In the genomic region with DNA sequence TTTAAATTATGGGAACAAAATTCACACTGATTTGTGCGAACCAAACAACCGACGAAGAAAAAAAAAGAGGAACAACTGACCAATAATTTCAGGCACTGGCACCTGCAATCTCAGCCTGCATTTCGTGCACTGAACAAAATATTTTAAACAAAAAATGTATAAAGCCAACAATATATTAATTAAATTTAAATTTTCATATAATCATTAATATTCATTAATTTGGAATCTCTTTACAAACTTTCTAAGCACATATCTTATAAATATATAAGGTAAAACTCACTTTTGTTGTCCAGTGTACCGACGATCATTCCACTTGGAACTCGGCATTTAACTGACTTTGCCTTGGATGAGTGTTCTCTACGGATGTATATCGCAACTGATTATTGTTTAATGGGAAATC, we compare ENCODE assay signal across 2 fruit fly cellular contexts.
TF ChIP-seq lines count a peak whose summit lies in the region.

No protein-coding gene starts in this region.

TF ChIP-seq in whole organism, embryonic, 481 proteins besides CTCF, POLR2A, EP300 and RAD21 (continued from another document and continues in another):
- TF ChIP-seq Blimp-1 (GFP tag; optimal IDR thresholded peaks at IDR 0.05; lab: Kevin White, UChicago), result peak; percentile 7
- no peak for TF ChIP-seq BEAF-32 (GFP tag; optimal IDR thresholded peaks at IDR 0.05; lab: Kevin White, UChicago)
- TF ChIP-seq esg (GFP tag; conservative IDR thresholded peaks at IDR 0.05; lab: Robert Waterston, UW), result no peak
- no peak for TF ChIP-seq CG12391 (tag; optimal IDR thresholded peaks at IDR 0.05; lab: Kevin White, UChicago)
- TF ChIP-seq sqz (GFP tag; optimal IDR thresholded peaks at IDR 0.05; lab: Kevin White, UChicago), result no peak
- TF ChIP-seq Trl (optimal IDR thresholded peaks at IDR 0.05; lab: Kevin White, UChicago), result no peak
- no peak for TF ChIP-seq Trl (GFP tag; optimal IDR thresholded peaks at IDR 0.05; lab: Kevin White, UChicago)
- no peak for TF ChIP-seq ind (GFP tag; optimal IDR thresholded peaks at IDR 0.05; lab: Kevin White, UChicago)
- no peak for TF ChIP-seq Ets97D (GFP tag; optimal IDR thresholded peaks at IDR 0.05; lab: Kevin White, UChicago)
- no peak for TF ChIP-seq ash1 (GFP tag; optimal IDR thresholded peaks at IDR 0.05; lab: Kevin White, UChicago)
- no peak for TF ChIP-seq CG8290 (GFP tag; optimal IDR thresholded peaks at IDR 0.05; lab: Kevin White, UChicago)
- no peak for TF ChIP-seq CG8290 (tag; optimal IDR thresholded peaks at IDR 0.05; lab: Kevin White, UChicago)
- no peak for TF ChIP-seq CG3995 (GFP tag; optimal IDR thresholded peaks at IDR 0.05; lab: Kevin White, UChicago)
- TF ChIP-seq CG16813 (GFP tag; IDR thresholded peaks at IDR 0.05; lab: Robert Waterston, UW; ENCODE audit: partially characterized antibody), result no peak
- TF ChIP-seq CG9437 (GFP tag; optimal IDR thresholded peaks at IDR 0.05; lab: Kevin White, UChicago), result no peak
- TF ChIP-seq CG10431 (GFP tag; optimal IDR thresholded peaks at IDR 0.05; lab: Kevin White, UChicago), result no peak
- no peak for TF ChIP-seq CG13894 (tag; optimal IDR thresholded peaks at IDR 0.05; lab: Kevin White, UChicago)
- TF ChIP-seq CG8281 (tag; optimal IDR thresholded peaks at IDR 0.05; lab: Kevin White, UChicago), result no peak
- TF ChIP-seq CG4730 (GFP tag; IDR thresholded peaks at IDR 0.05; lab: Robert Waterston, UW), result no peak
- peak; percentile 18 for TF ChIP-seq CG10979 (tag; optimal IDR thresholded peaks at IDR 0.05; lab: Kevin White, UChicago)
- no peak for TF ChIP-seq pb (GFP tag; optimal IDR thresholded peaks at IDR 0.05; lab: Kevin White, UChicago)
- TF ChIP-seq zfh1 (GFP tag; IDR thresholded peaks at IDR 0.05; lab: Robert Waterston, UW), result peak; percentile 39; the same call in 1 of the 3 replicates
- TF ChIP-seq Sox100B (GFP tag; optimal IDR thresholded peaks at IDR 0.05; lab: Kevin White, UChicago), result no peak
- no peak for TF ChIP-seq rib (GFP tag; IDR thresholded peaks at IDR 0.05; lab: Robert Waterston, UW)
- TF ChIP-seq CG15514 (GFP tag; optimal IDR thresholded peaks at IDR 0.05; lab: Kevin White, UChicago), result no peak
- TF ChIP-seq prd (optimal IDR thresholded peaks at IDR 0.05; lab: Kevin White, UChicago), result no peak
- TF ChIP-seq prd (GFP tag; IDR thresholded peaks at IDR 0.05; lab: Robert Waterston, UW), result peak; percentile 57; the same call in 2 of the 3 replicates
- no peak for TF ChIP-seq org-1 (GFP tag; optimal IDR thresholded peaks at IDR 0.05; lab: Kevin White, UChicago)
- TF ChIP-seq abd-A (tag; optimal IDR thresholded peaks at IDR 0.05; lab: Kevin White, UChicago), result no peak
- TF ChIP-seq E2f1 (GFP tag; IDR thresholded peaks at IDR 0.05; lab: Robert Waterston, UW), result no peak
- TF ChIP-seq CG13123 (GFP tag; optimal IDR thresholded peaks at IDR 0.05; lab: Kevin White, UChicago), result no peak
- TF ChIP-seq Oli (tag; optimal IDR thresholded peaks at IDR 0.05; lab: Kevin White, UChicago), result peak; percentile 13
- TF ChIP-seq Vsx1 (GFP tag; optimal IDR thresholded peaks at IDR 0.05; lab: Kevin White, UChicago), result no peak
- no peak for TF ChIP-seq CG6813 (GFP tag; optimal IDR thresholded peaks at IDR 0.05; lab: Kevin White, UChicago)
- TF ChIP-seq Doc2 (GFP tag; IDR thresholded peaks at IDR 0.05; lab: Robert Waterston, UW), result no peak
- no peak for TF ChIP-seq MESR4 (GFP tag; optimal IDR thresholded peaks at IDR 0.05; lab: Kevin White, UChicago)
- peak in 1 of 2 experiments; percentile 23 for TF ChIP-seq bsh (GFP tag; optimal IDR thresholded peaks at IDR 0.05; lab: Kevin White, UChicago)
- TF ChIP-seq Gug (GFP tag; IDR thresholded peaks at IDR 0.05; lab: Robert Waterston, UW), result no peak
- TF ChIP-seq Bdp1 (GFP tag; optimal IDR thresholded peaks at IDR 0.05; lab: Kevin White, UChicago), result no peak
- TF ChIP-seq ci (GFP tag; IDR thresholded peaks at IDR 0.05; lab: Robert Waterston, UW), result no peak
- TF ChIP-seq pzg (GFP tag; optimal IDR thresholded peaks at IDR 0.05; lab: Kevin White, UChicago), result no peak
- TF ChIP-seq p53 (GFP tag; optimal IDR thresholded peaks at IDR 0.05; lab: Kevin White, UChicago), result no peak
- TF ChIP-seq ranshi (GFP tag; IDR thresholded peaks at IDR 0.05; lab: Robert Waterston, UW), result no peak
- TF ChIP-seq CG30403 (GFP tag; optimal IDR thresholded peaks at IDR 0.05; lab: Kevin White, UChicago), result no peak
- no peak for TF ChIP-seq CG2199 (GFP tag; IDR thresholded peaks at IDR 0.05; lab: Robert Waterston, UW)
- no peak for TF ChIP-seq peb (GFP tag; IDR thresholded peaks at IDR 0.05; lab: Robert Waterston, UW)
- TF ChIP-seq Hmr (GFP tag; optimal IDR thresholded peaks at IDR 0.05; lab: Kevin White, UChicago), result no peak
- no peak for TF ChIP-seq chif (GFP tag; optimal IDR thresholded peaks at IDR 0.05; lab: Kevin White, UChicago)
- TF ChIP-seq Nf-YA (GFP tag; IDR thresholded peaks at IDR 0.05; lab: Robert Waterston, UW), result no peak
- TF ChIP-seq CG11093 (GFP tag; IDR thresholded peaks at IDR 0.05; lab: Robert Waterston, UW), result no peak
- TF ChIP-seq tll (GFP tag; optimal IDR thresholded peaks at IDR 0.05; lab: Kevin White, UChicago), result no peak
- peak; percentile 14 for TF ChIP-seq tio (GFP tag; optimal IDR thresholded peaks at IDR 0.05; lab: Kevin White, UChicago)
- no peak for TF ChIP-seq Sin3A (optimal IDR thresholded peaks at IDR 0.05; lab: Kevin White, UChicago)
- TF ChIP-seq CG32532 (GFP tag; IDR thresholded peaks at IDR 0.05; lab: Robert Waterston, UW), result no peak
- peak; percentile 51 for TF ChIP-seq gem (tag; optimal IDR thresholded peaks at IDR 0.05; lab: Kevin White, UChicago)
- no peak for TF ChIP-seq CG8359 (GFP tag; optimal IDR thresholded peaks at IDR 0.05; lab: Kevin White, UChicago; ENCODE audit: borderline replicate concordance)
- no peak for TF ChIP-seq CG9932 (GFP tag; IDR thresholded peaks at IDR 0.05; lab: Robert Waterston, UW)
- TF ChIP-seq grn (GFP tag; optimal IDR thresholded peaks at IDR 0.05; lab: Kevin White, UChicago), result no peak
- peak; percentile 49; the same call in 1 of the 2 replicates for TF ChIP-seq Xrp1 (GFP tag; IDR thresholded peaks at IDR 0.05; lab: Robert Waterston, UW)
- TF ChIP-seq Neu2 (GFP tag; optimal IDR thresholded peaks at IDR 0.05; lab: Kevin White, UChicago; ENCODE audit: borderline replicate concordance), result no peak
- peak; percentile 5 for TF ChIP-seq trem (tag; optimal IDR thresholded peaks at IDR 0.05; lab: Kevin White, UChicago)
- TF ChIP-seq CG1832 (GFP tag; optimal IDR thresholded peaks at IDR 0.05; lab: Kevin White, UChicago), result no peak
- TF ChIP-seq HHEX (GFP tag; optimal IDR thresholded peaks at IDR 0.05; lab: Kevin White, UChicago), result no peak
- no peak for TF ChIP-seq Lpt (GFP tag; optimal IDR thresholded peaks at IDR 0.05; lab: Kevin White, UChicago)
- TF ChIP-seq CG2712 (tag; optimal IDR thresholded peaks at IDR 0.05; lab: Kevin White, UChicago), result peak; percentile 42
- TF ChIP-seq CG9817 (tag; optimal IDR thresholded peaks at IDR 0.05; lab: Kevin White, UChicago), result no peak
- TF ChIP-seq bbx (GFP tag; IDR thresholded peaks at IDR 0.05; lab: Robert Waterston, UW; ENCODE audit: partially characterized antibody), result no peak

TF ChIP-seq in whole organism, prepupa, 60 proteins besides CTCF, POLR2A, EP300 and RAD21 (continued from another document):
- TF ChIP-seq topi (GFP tag; optimal IDR thresholded peaks at IDR 0.05; lab: Kevin White, UChicago) (peak; percentile 10), CG3032 (tag; optimal IDR thresholded peaks at IDR 0.05; lab: Kevin White, UChicago) (peak; percentile 12), CG32006 (GFP tag; optimal IDR thresholded peaks at IDR 0.05; lab: Kevin White, UChicago) (peak; percentile 22), dsx (GFP tag; optimal IDR thresholded peaks at IDR 0.05; lab: Kevin White, UChicago; ENCODE audit: poor library complexity, severe bottlenecking) (peak; percentile 8)
